Worm (Caenorhabditis elegans) whole organism, dauer: ENCODE results near the gene W01B6.6.

Experiments
- unc-62 ChIP-seq: sonication (generic microtip); optimal IDR thresholded peaks from 2 replicates; lab custom pipeline; 2017; ENCODE audit warnings: missing biosample characterization, missing genetic modification reagents, missing genetic modification characterization

Gene W01B6.6

DNA sequence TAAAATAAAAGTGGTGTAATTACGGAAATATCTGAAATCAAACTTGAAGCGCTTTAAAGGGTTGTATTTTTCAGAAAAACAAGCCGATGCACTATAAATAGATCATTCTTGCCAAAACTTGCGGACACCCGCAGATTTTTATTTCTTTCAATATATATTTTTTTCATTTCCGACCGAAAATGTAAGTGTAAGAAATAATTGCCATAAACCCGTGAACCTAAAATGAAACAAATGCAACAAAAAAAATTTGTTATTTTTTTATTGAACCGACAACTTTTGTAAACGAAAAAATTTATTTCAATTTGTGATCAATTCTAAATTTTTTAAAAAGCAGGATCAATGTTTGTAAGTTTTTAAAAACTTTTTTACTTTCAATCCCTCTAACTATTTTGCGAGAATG lies at the start of gene W01B6.6:
W01B6.6 (plus strand) TSS at position 301 of the 400 bp plus-strand sequence.
- TF ChIP-seq unc-62: no peak

DNA sequence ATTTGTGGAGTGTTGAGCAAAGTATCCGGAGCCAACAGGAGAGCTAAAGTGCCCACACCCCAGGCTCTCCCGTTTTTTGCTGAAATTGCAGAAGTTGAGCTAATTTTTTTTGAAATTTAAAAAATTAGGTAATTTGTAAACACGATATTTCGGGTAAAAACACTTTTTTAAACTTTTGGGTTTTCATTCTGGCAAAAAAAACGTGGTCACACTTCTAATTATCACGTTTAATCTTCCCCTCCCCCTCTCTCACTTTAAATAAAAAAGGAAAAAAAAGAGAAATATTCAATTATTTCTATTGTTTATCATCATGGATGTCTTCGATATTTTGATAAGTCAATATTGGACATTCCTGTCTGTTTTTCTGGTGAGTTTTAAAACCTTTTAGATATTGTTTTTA lies 47.9 kb upstream of the W01B6.6 start, which contains the start of gene F44D12.6:
F44D12.6 (plus strand) TSS at position 301 of the 400 bp plus-strand sequence.
- TF ChIP-seq unc-62: no peak

DNA sequence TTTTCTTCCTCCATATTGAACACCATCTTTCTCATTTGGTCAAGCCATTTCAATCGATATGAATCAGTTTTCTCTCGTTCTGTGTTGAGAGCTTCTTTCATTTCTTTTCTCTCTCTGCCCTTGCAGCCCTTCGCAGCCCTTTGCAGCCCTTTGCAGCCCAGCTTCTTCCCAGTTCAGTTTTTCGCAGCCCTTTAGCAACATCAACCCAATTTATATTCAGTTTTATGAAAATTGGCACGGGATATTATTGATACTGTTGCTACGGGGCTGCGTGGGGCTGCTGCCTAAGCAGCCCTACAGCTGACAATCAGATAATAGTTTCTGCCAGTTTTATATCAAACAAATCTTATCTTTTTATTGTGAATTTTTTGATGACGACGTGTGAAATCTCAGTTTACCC lies 44.0 kb upstream of the W01B6.6 start, which contains the start of gene F44D12.10:
F44D12.10 (minus strand) TSS at position 101 of the 400 bp plus-strand sequence.
- no peak for TF ChIP-seq unc-62

DNA sequence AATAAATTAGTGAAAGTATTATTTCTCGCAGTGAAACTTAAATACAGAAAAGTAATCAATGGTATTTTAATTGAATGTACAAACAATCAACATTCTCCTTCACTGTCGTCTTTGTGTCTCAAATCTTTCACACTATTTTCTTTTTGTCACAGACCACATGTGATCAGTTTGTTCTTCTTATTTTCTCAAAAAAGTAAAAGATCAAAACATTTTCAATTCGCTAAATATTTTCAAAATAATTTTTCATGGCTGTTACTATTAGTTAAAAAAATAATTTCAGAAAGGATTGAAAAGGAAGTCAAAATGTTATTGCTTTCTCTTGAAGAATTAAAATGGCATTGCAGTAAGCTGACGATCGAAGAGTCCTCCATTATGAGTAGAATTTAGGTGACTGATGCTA lies 40.1 kb upstream of the W01B6.6 start, which contains the start of gene dhs-31:
dhs-31 (minus strand) TSS at position 101 of the 400 bp plus-strand sequence.
- no peak for TF ChIP-seq unc-62

DNA sequence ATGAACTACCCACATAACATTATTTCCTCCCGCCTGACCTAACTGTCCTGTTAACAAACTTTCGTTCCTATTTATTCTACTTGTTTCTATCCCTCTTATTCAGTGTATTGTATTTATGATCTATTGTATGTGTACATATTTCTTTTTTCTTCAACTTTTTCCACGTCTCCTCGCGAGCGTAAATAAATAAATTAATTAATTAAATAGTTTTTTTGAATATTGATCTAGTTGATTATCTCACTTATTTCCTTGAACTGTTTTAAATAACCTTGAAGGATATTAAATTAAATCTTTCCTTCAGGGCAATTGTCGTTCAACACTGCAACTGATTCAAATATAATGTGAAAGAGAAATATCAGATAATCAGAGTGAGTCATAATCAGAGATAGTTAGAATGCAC lies 38.0 kb upstream of the W01B6.6 start, which contains the start of gene frk-1:
frk-1 (plus strand) TSS at position 301 of the 400 bp plus-strand sequence.
- TF ChIP-seq unc-62: no peak

DNA sequence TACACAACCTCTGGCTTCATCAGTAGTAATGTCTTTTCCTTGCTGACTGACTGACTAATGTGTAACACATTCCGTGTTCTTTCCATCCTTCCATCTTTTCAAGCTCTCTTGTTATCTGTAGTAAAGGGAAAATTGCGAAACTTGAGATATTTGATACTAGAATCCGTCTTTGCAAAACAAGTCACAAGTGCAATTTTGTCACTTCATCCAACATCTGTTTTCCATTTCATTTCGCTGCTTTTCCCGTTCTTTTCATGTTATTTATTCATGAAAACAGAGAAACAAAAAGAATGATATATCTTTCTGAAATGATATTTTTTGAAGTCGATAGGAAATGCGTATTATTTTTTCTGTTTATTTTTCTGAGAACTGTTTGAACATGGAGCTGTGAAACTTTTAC lies 34.9 kb upstream of the W01B6.6 start:
- TF ChIP-seq unc-62: no peak

DNA sequence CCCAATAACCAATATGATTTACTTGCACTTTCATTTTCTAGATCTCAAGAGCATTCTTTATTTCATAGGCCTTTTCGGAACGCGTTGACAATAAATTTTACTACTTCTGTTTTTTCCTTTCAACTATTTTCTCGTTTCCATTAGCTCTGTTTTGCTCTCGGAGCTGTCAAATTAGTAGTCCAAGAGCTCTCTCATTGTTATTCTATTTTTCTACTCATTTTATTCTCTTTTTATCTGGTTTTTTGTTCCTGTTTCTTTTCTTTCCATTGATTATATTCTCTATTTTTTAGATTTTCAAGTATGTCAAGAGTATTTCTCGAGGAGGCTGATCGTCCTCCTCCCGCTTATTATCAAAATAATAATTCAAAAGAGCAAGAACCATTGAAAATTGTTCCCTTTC lies 33.8 kb upstream of the W01B6.6 start, which contains the start of gene T04B2.3:
T04B2.3 (plus strand) TSS at position 301 of the 400 bp plus-strand sequence.
- no peak for TF ChIP-seq unc-62

DNA sequence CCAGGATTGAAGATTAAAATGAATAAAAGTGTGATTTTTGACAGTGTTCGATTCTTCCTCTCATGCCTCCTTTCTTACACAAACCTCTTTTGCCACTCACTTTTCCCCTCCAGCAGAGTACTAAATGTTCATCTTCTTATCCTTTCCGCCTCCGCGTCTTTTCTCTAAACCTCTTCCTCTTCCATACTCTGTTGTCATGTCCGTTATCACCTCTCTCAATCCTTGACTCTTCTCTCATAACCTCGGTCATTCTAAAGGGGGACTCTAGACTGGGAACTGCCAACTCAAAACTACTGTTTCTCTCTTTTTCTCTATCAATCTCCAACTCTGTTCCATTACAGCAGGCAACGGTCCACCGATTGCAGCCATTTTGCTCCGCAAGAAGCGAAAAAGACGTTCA lies 32.6 kb upstream of the W01B6.6 start:
- no peak for TF ChIP-seq unc-62

DNA sequence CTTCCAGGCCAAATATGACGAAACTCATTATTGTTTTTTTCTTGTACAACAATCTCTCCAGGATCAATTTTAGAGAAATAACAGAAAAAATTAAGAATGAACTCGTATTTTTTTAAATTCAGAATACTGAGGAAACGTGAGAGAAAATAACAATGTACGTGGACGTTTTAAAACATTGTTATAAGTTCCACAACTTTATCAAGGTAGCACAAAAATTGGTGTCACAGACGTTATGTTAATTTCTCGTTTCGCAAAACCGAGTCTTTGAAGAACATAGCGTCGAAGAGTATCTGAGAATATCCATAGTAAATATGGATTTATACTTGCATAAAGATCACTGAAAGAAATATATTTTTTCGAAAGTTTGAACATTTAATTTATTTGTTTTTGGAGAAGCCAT lies 29.8 kb upstream of the W01B6.6 start, which contains the start of gene T04B2.8:
T04B2.8 (minus strand) TSS at position 101 of the 400 bp plus-strand sequence.
- TF ChIP-seq unc-62: no peak

DNA sequence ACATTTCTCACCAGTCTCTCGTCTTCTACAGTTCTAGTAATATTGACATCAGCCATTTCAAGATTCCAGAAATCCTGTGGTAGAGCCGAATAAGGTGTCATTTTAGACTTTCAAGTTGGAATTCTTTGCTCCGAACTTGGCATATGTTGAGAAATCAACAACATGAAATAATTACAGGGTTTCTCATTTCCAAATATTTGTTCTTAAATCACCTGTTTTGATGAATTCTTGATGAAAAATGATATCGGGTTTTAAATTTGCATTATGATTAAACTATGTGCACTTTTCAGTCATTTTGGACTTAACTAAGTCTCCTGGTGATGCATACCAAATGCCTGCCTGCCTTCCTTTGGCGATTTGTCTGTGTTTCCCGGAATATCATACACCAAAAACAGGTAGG lies 27.4 kb upstream of the W01B6.6 start, which contains the start of gene srv-12:
srv-12 (minus strand) TSS at position 101 of the 400 bp plus-strand sequence.
- no peak for TF ChIP-seq unc-62

DNA sequence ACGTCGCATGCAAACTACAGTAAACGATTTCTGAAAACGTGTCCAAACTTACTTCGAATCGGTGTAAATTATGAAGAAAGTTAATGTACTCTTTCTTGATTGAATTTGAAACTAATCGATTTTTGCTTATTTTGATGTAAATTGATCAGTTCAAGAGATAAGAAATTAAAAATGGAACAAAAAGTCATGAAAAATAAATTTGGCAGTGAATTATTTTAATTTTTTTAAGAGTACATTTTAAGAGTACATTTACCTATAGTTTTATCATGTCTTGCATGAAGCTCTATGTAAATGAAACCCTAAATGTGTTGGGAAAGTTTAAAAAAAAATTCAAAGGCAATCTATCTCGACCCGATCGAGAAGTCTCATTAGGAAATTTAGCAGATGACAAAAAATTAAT lies 24.8 kb upstream of the W01B6.6 start, which contains the start of gene T04B2.7:
T04B2.7 (minus strand) TSS at position 101 of the 400 bp plus-strand sequence.
- no peak for TF ChIP-seq unc-62

DNA sequence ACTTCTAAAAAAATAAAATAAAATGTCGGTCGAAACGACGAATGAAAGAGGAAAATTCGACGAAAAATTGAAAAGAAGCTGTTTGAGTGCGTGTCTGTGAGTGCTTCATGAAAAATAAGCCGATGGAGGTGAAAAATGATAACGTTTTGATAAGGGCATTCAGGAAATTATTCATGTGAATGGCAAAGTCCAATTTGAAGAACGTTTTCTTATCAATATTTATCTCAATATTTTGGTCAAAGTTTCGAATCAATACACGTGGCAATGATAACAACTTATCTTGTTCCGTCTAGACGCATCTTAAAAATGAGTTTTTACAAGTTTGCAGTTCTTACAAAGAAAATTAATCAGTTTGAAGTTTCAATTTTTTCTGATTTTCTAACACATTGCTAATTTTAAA lies 21.7 kb upstream of the W01B6.6 start:
- TF ChIP-seq unc-62: no peak

DNA sequence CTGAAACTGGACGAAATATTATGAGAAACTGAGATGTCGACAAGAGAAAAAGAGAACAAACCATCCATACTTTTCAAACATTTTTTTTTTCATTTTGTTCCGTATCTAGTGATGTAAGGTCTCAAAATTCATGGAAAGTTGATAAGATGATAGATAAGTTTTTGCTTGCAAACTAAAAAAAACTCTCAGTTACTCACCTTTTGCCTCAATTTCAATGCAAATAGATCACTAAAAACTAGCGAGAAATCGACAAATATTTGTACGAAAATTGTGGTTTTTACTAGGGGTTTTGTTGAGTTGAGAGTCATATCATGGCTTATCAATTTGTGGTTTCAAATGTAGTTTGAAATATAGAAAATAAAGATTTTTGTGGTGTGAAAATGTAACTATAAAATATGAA lies 20.1 kb upstream of the W01B6.6 start:
- TF ChIP-seq unc-62: no peak

DNA sequence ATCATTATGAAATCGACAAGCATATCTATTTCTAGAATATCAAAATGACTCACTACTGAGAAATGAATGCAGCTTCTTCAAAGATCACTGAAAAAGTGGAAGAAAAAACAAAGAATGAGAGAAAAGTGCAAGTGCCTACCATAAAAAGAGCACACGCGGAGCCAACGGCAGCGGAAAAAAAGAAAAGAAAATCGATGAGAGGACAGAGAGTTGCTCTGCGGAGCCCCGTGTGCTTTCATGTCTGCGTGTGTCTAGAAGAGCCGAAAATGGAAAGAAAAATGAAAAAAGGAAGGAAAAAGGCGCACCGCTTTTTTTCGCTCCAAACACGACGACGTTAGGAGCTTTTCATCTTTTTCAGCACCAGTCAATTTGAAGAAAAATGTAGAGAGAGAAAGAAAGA lies 18.2 kb upstream of the W01B6.6 start, which contains the start of gene ipla-7:
ipla-7 (minus strand) TSS at position 122 of the 400 bp plus-strand sequence.
- no peak for TF ChIP-seq unc-62

DNA sequence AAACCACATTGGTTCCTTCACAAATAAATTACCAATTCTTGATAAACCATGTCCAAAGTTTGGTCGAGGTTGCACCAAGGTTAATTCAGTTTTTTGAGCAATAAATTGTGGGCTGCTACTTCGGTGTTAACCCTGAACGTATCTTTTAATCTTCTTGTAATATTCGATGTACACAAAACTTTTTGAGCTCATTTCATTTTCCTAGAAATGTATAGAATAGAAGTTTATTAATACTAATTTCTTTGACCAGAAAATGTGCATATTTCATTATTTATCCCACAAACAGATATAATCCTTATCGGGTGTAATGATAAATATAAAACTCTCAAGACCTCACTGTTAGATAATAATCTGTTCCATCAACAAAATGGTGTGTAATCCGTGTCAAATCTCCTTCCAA lies 17.0 kb upstream of the W01B6.6 start:
- no peak for TF ChIP-seq unc-62

DNA sequence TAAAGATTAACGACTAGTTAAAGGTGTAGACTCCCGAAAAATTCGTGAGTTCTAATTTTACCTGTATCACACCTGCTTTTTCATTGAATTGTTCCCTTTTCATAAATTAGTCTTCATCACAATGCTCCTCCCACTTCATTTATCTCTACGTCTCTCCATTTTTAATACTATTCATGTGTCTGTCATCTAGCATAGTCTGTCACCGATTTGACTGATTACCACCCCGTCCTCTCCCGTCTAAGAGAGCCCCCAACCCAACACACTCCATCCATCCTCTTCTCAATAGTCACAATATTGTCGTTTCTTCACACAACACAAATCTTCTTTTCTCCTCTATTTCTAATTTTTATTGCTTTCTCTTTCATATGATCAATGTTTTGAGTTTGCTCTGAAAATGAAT lies 15.8 kb upstream of the W01B6.6 start:
- no peak for TF ChIP-seq unc-62

DNA sequence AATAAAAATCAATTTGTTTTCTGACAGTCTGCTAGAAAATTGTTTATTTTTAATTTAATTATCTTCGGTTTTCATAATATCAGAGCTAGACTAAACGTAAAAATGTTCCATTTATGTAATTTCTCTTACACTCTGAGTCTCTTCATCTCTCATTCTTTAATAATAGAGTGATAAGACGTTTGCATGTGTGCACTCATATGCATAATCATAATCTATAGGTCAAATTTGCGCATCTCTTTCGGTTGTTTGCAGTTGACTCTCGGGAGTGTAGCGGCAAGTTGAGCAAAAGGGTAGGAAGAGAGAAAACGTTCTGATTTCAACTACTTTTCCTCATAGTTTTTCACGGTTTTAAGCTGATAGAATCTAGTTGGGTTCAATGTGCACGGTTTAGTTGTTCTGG lies 14.5 kb upstream of the W01B6.6 start:
- no peak for TF ChIP-seq unc-62

DNA sequence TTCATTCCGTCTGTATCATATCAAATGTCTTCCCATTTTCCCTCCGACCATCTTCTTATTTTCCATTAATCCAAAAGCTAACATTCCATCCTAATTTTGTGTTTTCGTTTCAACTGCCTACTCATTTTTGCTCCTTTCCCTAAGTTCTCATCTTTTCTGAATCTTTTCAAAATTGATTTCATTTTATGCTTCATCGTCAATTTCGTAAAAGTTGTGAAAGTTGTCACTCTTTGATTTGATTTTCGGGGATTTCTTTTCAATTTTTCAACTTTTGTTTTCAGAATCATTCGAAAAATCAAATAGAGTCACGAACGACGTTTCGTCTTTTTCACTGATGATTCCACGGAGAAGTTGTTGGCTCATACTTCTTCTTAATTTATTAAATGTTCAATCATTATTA lies 13.4 kb upstream of the W01B6.6 start, which contains the start of gene cwn-2:
cwn-2 (plus strand) TSS at position 276 of the 400 bp plus-strand sequence.
- TF ChIP-seq unc-62: no peak

DNA sequence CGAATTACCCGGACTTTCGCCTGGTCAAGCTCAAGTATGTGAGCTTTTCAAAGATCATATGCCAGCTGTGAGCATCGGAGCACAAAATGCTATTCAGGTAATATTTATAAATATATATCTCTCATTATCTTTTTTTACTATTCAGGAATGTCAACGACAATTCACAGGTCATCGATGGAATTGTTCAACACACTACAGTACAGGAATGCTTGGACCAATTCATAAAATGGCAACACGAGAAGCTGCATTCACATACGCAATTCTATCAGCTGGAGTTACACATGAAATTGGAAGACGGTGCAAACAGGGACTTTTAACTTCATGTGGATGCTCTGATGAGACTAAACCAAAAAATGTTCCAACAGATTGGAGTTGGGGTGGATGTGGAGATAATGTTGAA lies 12.7 kb upstream of the W01B6.6 start:
- TF ChIP-seq unc-62: no peak
